Fruit fly (Drosophila melanogaster) whole organism, embryonic: ENCODE data around the gene Hph.

Experiments used
- Atf3 ChIP-seq: fragments of 200-800 bp; sonication (Bioruptor generic); optimal IDR thresholded peaks from 3 replicates; lab custom pipeline; 2016; ENCODE audit warnings: missing biosample characterization, missing genetic modification characterization
- CG10267 ChIP-seq: fragments of 200-800 bp; sonication (Bioruptor generic); optimal IDR thresholded peaks from 2 replicates; lab custom pipeline; 2018; ENCODE audit warnings: missing biosample characterization, mild to moderate bottlenecking, missing genetic modification characterization, moderate library complexity
- CG12219 ChIP-seq: fragments of 200-800 bp; sonication (Bioruptor generic); optimal IDR thresholded peaks from 3 replicates; lab custom pipeline; 2018; ENCODE audit warnings: missing biosample characterization, mild to moderate bottlenecking, missing genetic modification characterization
- CG13894 ChIP-seq: fragments of 200-800 bp; sonication (Bioruptor generic); optimal IDR thresholded peaks from 3 replicates; lab custom pipeline; 2018; ENCODE audit warnings: missing biosample characterization, mild to moderate bottlenecking, missing genetic modification characterization, moderate library complexity
- CG1602 ChIP-seq: fragments of 200-800 bp; sonication (Bioruptor generic); optimal IDR thresholded peaks from 3 replicates; lab custom pipeline; 2016; ENCODE audit warnings: missing biosample characterization, missing genetic modification characterization
- CG16815 ChIP-seq: fragments of 200-800 bp; sonication (Bioruptor generic); optimal IDR thresholded peaks from 3 replicates; lab custom pipeline; 2017; ENCODE audit warnings: missing biosample characterization, mild to moderate bottlenecking, missing genetic modification characterization
- CG17328 ChIP-seq: fragments of 200-800 bp; sonication (Bioruptor generic); IDR thresholded peaks from 2 replicates; pipeline ENCODE4 v1.3.6; 2022; ENCODE audit warnings: missing biosample characterization, missing genetic modification characterization
- CG17612 ChIP-seq: fragments of 200-800 bp; sonication (Bioruptor generic); IDR thresholded peaks from 2 replicates; pipeline ENCODE4 v1.3.6; 2022; ENCODE audit warnings: missing biosample characterization, missing genetic modification characterization
- CG18262 ChIP-seq: fragments of 200-800 bp; optimal IDR thresholded peaks from 3 replicates; lab custom pipeline; 2019; ENCODE audit warnings: missing biosample characterization, mild to moderate bottlenecking, missing genetic modification characterization, moderate library complexity
- CG18599 ChIP-seq: fragments of 200-800 bp; sonication (Bioruptor generic); optimal IDR thresholded peaks from 3 replicates; lab custom pipeline; 2017; ENCODE audit warnings: missing biosample characterization, missing genetic modification characterization, mild to moderate bottlenecking, moderate library complexity, missing genetic modification reagents
- CG2202 ChIP-seq: fragments of 200-800 bp; sonication (Bioruptor generic); optimal IDR thresholded peaks from 2 replicates; lab custom pipeline; 2018; ENCODE audit warnings: missing biosample characterization, mild to moderate bottlenecking, missing genetic modification characterization
- CG4730 ChIP-seq: fragments of 200-800 bp; sonication (Bioruptor generic); IDR thresholded peaks from 2 replicates; pipeline ENCODE4 v1.3.6; 2022; ENCODE audit warnings: missing biosample characterization, missing genetic modification characterization
- CG5953 ChIP-seq: fragments of 200-800 bp; sonication (Bioruptor generic); IDR thresholded peaks from 2 replicates; pipeline ENCODE4 v1.3.6; 2022; ENCODE audit warnings: missing biosample characterization, missing genetic modification characterization
- CG6791 ChIP-seq: fragments of 200-800 bp; sonication (Bioruptor generic); IDR thresholded peaks from 3 replicates; pipeline ENCODE4 v1.3.6; 2022; ENCODE audit warnings: missing biosample characterization, missing genetic modification characterization; ENCODE audit not compliant: partially characterized antibody
- CG7357 ChIP-seq: fragments of 200-800 bp; sonication (Bioruptor generic); IDR thresholded peaks from 3 replicates; pipeline ENCODE4 v1.3.6; 2022; ENCODE audit warnings: missing biosample characterization, missing genetic modification characterization
- CG7745 ChIP-seq: fragments of 200-800 bp; sonication (Bioruptor generic); optimal IDR thresholded peaks from 2 replicates; lab custom pipeline; 2018; ENCODE audit warnings: missing biosample characterization, mild to moderate bottlenecking, missing genetic modification characterization, moderate library complexity
- CG9215 ChIP-seq: fragments of 200-800 bp; sonication (Bioruptor generic); IDR thresholded peaks from 2 replicates; pipeline ENCODE4 v1.3.6; 2022; ENCODE audit warnings: missing biosample characterization, missing genetic modification characterization
- CG9876 ChIP-seq: fragments of 200-800 bp; sonication (Bioruptor generic); optimal IDR thresholded peaks from 2 replicates; lab custom pipeline; 2016; ENCODE audit warnings: missing biosample characterization, missing genetic modification characterization
- CHES-1-like ChIP-seq: fragments of 200-800 bp; sonication (Bioruptor generic); optimal IDR thresholded peaks from 2 replicates; lab custom pipeline; 2016; ENCODE audit warnings: missing biosample characterization, missing genetic modification characterization
- Dad ChIP-seq: fragments of 200-800 bp; sonication (Bioruptor generic); optimal IDR thresholded peaks from 3 replicates; lab custom pipeline; 2016; ENCODE audit warnings: missing biosample characterization, missing genetic modification characterization
- Dbx ChIP-seq: fragments of 200-800 bp; sonication (Bioruptor generic); IDR thresholded peaks from 3 replicates; pipeline ENCODE4 v1.3.6; 2022; ENCODE audit warnings: missing biosample characterization, missing genetic modification characterization
- Dip3 ChIP-seq: fragments of 200-800 bp; sonication (Bioruptor generic); optimal IDR thresholded peaks from 3 replicates; lab custom pipeline; 2016; ENCODE audit warnings: missing biosample characterization, missing genetic modification characterization
- Drgx ChIP-seq: fragments of 200-800 bp; sonication (Bioruptor generic); IDR thresholded peaks from 2 replicates; pipeline ENCODE4 v1.3.6; 2022; ENCODE audit warnings: missing biosample characterization, missing genetic modification characterization
- Fer1 ChIP-seq: fragments of 200-800 bp; sonication (Bioruptor generic); optimal IDR thresholded peaks from 2 replicates; lab custom pipeline; 2017; ENCODE audit warnings: missing biosample characterization, mild to moderate bottlenecking, missing genetic modification characterization
- HmgD ChIP-seq: fragments of 200-800 bp; sonication (Bioruptor generic); optimal IDR thresholded peaks from 3 replicates; lab custom pipeline; 2016; ENCODE audit warnings: missing biosample characterization, missing genetic modification characterization
- HmgZ ChIP-seq: fragments of 200-800 bp; sonication (Bioruptor generic); optimal IDR thresholded peaks from 2 replicates; lab custom pipeline; 2018; ENCODE audit warnings: missing biosample characterization, mild to moderate bottlenecking, missing genetic modification characterization
- Neu2 ChIP-seq: fragments of 200-800 bp; sonication (Bioruptor generic); optimal IDR thresholded peaks from 3 replicates; lab custom pipeline; 2016; ENCODE audit warnings: missing biosample characterization, missing genetic modification characterization, borderline replicate concordance
- Oli ChIP-seq: fragments of 200-800 bp; sonication (Bioruptor generic); optimal IDR thresholded peaks from 2 replicates; lab custom pipeline; 2018; ENCODE audit warnings: missing biosample characterization, mild to moderate bottlenecking, missing genetic modification characterization, moderate library complexity
- Pdp1 ChIP-seq, 2 experiments: fragments of 200-800 bp; sonication (Bioruptor generic); optimal IDR thresholded peaks; 3 replicates each; lab custom pipeline; 2016; ENCODE audit warnings: missing biosample characterization in 2 of 2, missing genetic modification characterization in 2 of 2, mild to moderate bottlenecking in 1 of 2, moderate library complexity in 1 of 2
- Poxn ChIP-seq: fragments of 200-800 bp; sonication (Bioruptor generic); IDR thresholded peaks from 2 replicates; pipeline ENCODE4 v1.3.6; 2022; ENCODE audit warnings: missing biosample characterization, missing genetic modification characterization
- aop ChIP-seq: fragments of 200-800 bp; sonication (Bioruptor generic); IDR thresholded peaks from 2 replicates; pipeline ENCODE4 v1.3.6; 2022; ENCODE audit warnings: missing biosample characterization, missing genetic modification characterization
- bab2 ChIP-seq: fragments of 200-800 bp; sonication (Bioruptor generic); optimal IDR thresholded peaks from 2 replicates; lab custom pipeline; 2016; ENCODE audit warnings: missing biosample characterization, missing genetic modification characterization
- bowl ChIP-seq: fragments of 200-800 bp; sonication (Bioruptor generic); IDR thresholded peaks from 2 replicates; pipeline ENCODE4 v1.3.6; 2022; ENCODE audit warnings: missing biosample characterization, missing genetic modification characterization
- ci ChIP-seq: fragments of 200-800 bp; sonication (Bioruptor generic); IDR thresholded peaks from 3 replicates; pipeline ENCODE4 v1.3.6; 2022; ENCODE audit warnings: missing biosample characterization, missing genetic modification characterization
- crol ChIP-seq: fragments of 200-800 bp; sonication (Bioruptor generic); IDR thresholded peaks from 2 replicates; pipeline ENCODE4 v1.3.6; 2022; ENCODE audit warnings: missing biosample characterization, missing genetic modification characterization
- cwo ChIP-seq: fragments of 200-800 bp; sonication (Bioruptor generic); optimal IDR thresholded peaks from 3 replicates; lab custom pipeline; 2017; ENCODE audit warnings: missing biosample characterization, missing genetic modification characterization, mild to moderate bottlenecking, moderate library complexity, missing genetic modification reagents
- da ChIP-seq: fragments of 200-800 bp; sonication (Bioruptor generic); optimal IDR thresholded peaks from 2 replicates; lab custom pipeline; 2016; ENCODE audit warnings: missing biosample characterization, missing genetic modification characterization
- dimm ChIP-seq: fragments of 200-800 bp; sonication (Bioruptor generic); IDR thresholded peaks from 2 replicates; pipeline ENCODE4 v1.3.6; 2022; ENCODE audit warnings: missing biosample characterization, missing genetic modification characterization
- dmrt11E ChIP-seq: fragments of 200-800 bp; sonication (Bioruptor generic); optimal IDR thresholded peaks from 3 replicates; lab custom pipeline; 2018; ENCODE audit warnings: missing biosample characterization, mild to moderate bottlenecking, missing genetic modification characterization, moderate library complexity
- fd102C ChIP-seq: fragments of 200-800 bp; sonication (Bioruptor generic); optimal IDR thresholded peaks from 2 replicates; lab custom pipeline; 2018; ENCODE audit warnings: missing biosample characterization, mild to moderate bottlenecking, missing genetic modification characterization, moderate library complexity
- fru ChIP-seq: fragments of >200 bp; optimal IDR thresholded peaks from 2 replicates; lab custom pipeline; 2017
- nau ChIP-seq: fragments of 200-800 bp; sonication (Bioruptor generic); optimal IDR thresholded peaks from 3 replicates; lab custom pipeline; 2017; ENCODE audit warnings: missing biosample characterization, mild to moderate bottlenecking, missing genetic modification characterization, missing genetic modification reagents
- oc ChIP-seq: fragments of 200-800 bp; sonication (Bioruptor generic); optimal IDR thresholded peaks from 2 replicates; lab custom pipeline; 2018; ENCODE audit warnings: missing biosample characterization, mild to moderate bottlenecking, missing genetic modification characterization, moderate library complexity
- pho ChIP-seq: fragments of 200-800 bp; sonication (Bioruptor generic); optimal IDR thresholded peaks from 2 replicates; lab custom pipeline; 2016; ENCODE audit warnings: missing biosample characterization, missing genetic modification characterization
- prd ChIP-seq, 3 experiments: fragments of >200 bp in 2 of 3; fragments of 200-800 bp in 1 of 3; sonication (Bioruptor generic) in 1 of 3; optimal IDR thresholded peaks in 2 of 3; IDR thresholded peaks in 1 of 3; 2 replicates in 2 of 3; 3 replicates in 1 of 3; pipeline versions ENCODE4 v1.3.6 to Lab custom; 2017 to 2022; ENCODE audit warnings: missing biosample characterization in 1 of 3, missing genetic modification characterization in 1 of 3
- ro ChIP-seq: fragments of 200-800 bp; sonication (Bioruptor generic); IDR thresholded peaks from 2 replicates; pipeline ENCODE4 v1.3.6; 2022; ENCODE audit warnings: missing biosample characterization, missing genetic modification characterization
- run ChIP-seq: fragments of 200-800 bp; sonication (Bioruptor generic); optimal IDR thresholded peaks from 3 replicates; lab custom pipeline; 2018; ENCODE audit warnings: missing biosample characterization, mild to moderate bottlenecking, missing genetic modification characterization
- sim ChIP-seq: fragments of 200-800 bp; sonication (Bioruptor generic); IDR thresholded peaks from 2 replicates; pipeline ENCODE4 v1.3.6; 2022; ENCODE audit warnings: missing biosample characterization, missing genetic modification characterization
- ssp ChIP-seq: fragments of 200-800 bp; sonication (Bioruptor generic); IDR thresholded peaks from 2 replicates; pipeline ENCODE4 v1.3.6; 2022; ENCODE audit warnings: missing biosample characterization, missing genetic modification characterization
- tap ChIP-seq: fragments of 200-800 bp; optimal IDR thresholded peaks from 3 replicates; lab custom pipeline; 2019; ENCODE audit warnings: missing biosample characterization, mild to moderate bottlenecking, missing genetic modification characterization, moderate library complexity
- ttk ChIP-seq: fragments of 200-800 bp; sonication (Bioruptor generic); IDR thresholded peaks from 2 replicates; pipeline ENCODE4 v2.1.2; 2022; ENCODE audit warnings: missing biosample characterization, missing genetic modification characterization
- vnd ChIP-seq: fragments of 200-800 bp; sonication (Bioruptor generic); IDR thresholded peaks from 3 replicates; pipeline ENCODE4 v1.3.6; 2022; ENCODE audit warnings: missing biosample characterization, missing genetic modification characterization; ENCODE audit not compliant: partially characterized antibody

Gene Hph

dm6 chr3R:5209481-5209880 lies 47.4 kb upstream of the Hph start (continued):
- peak; percentile 19 for TF ChIP-seq CG10267 (tag; lab: Kevin White, UChicago)
- TF ChIP-seq pho (GFP tag; lab: Kevin White, UChicago) = no peak
- TF ChIP-seq ttk (GFP tag; lab: Robert Waterston, UW) = peak; percentile 56
- TF ChIP-seq dimm (GFP tag; lab: Robert Waterston, UW) = 0 out of 2 replicates have a peak, but pooled peaks have one; percentile 25
- no peak for TF ChIP-seq Dbx (GFP tag; lab: Robert Waterston, UW)
- TF ChIP-seq CG2202 (tag; lab: Kevin White, UChicago) = no peak
- TF ChIP-seq CG6791 = no peak
- peak; percentile 62 for TF ChIP-seq CG17328 (GFP tag; lab: Robert Waterston, UW)
- no peak for TF ChIP-seq CG17612 (GFP tag; lab: Robert Waterston, UW)
- no peak for TF ChIP-seq Dad (GFP tag; lab: Kevin White, UChicago)
- no peak for TF ChIP-seq HmgZ (tag; lab: Kevin White, UChicago)
- TF ChIP-seq cwo = no peak
- TF ChIP-seq CG16815 (GFP tag; lab: Kevin White, UChicago) = no peak
- TF ChIP-seq fru = no peak
- no peak for TF ChIP-seq CG4730 (GFP tag; lab: Robert Waterston, UW)
- TF ChIP-seq CG18599 (GFP tag; lab: Kevin White, UChicago) = no peak
- no peak for TF ChIP-seq Neu2 (GFP tag; lab: Kevin White, UChicago)
- no peak for TF ChIP-seq fd102C
- no peak for TF ChIP-seq ssp (GFP tag; lab: Robert Waterston, UW)
- TF ChIP-seq aop (GFP tag; lab: Robert Waterston, UW) = no peak
- TF ChIP-seq CG12219 = peak; percentile 11
- peak; percentile 36 for TF ChIP-seq bab2 (GFP tag; lab: Kevin White, UChicago)
- no peak for TF ChIP-seq CG13894 (tag; lab: Kevin White, UChicago)
- TF ChIP-seq da (GFP tag; lab: Kevin White, UChicago) = no peak
- TF ChIP-seq Dip3 (GFP tag; lab: Kevin White, UChicago) = no peak
- TF ChIP-seq bowl (GFP tag; lab: Robert Waterston, UW) = no peak
- TF ChIP-seq CG7745 (tag; lab: Kevin White, UChicago) = no peak
- no peak for TF ChIP-seq nau (GFP tag; lab: Kevin White, UChicago)
- no peak for TF ChIP-seq HmgD (GFP tag; lab: Kevin White, UChicago)
- no peak for TF ChIP-seq Poxn (GFP tag; lab: Robert Waterston, UW)
- TF ChIP-seq crol (GFP tag; lab: Robert Waterston, UW) = no peak
- peak; percentile 44; the same call in 1 of the 2 replicates for TF ChIP-seq CG5953 (GFP tag; lab: Robert Waterston, UW)
- TF ChIP-seq dmrt11E (tag; lab: Kevin White, UChicago) = peak; percentile 32
- TF ChIP-seq Pdp1 (GFP tag; optimal IDR thresholded peaks at IDR 0.05; lab: Kevin White, UChicago) = peak; percentile 17 to 21
- no peak for TF ChIP-seq CHES-1-like (GFP tag; lab: Kevin White, UChicago)
- no peak for TF ChIP-seq prd (optimal IDR thresholded peaks at IDR 0.05; lab: Kevin White, UChicago)
- peak; percentile 68; the same call in 1 of the 3 replicates for TF ChIP-seq prd (GFP tag; IDR thresholded peaks at IDR 0.05; lab: Robert Waterston, UW)
- no peak for TF ChIP-seq CG9215 (GFP tag; lab: Robert Waterston, UW)
- no peak for TF ChIP-seq vnd (GFP tag; lab: Robert Waterston, UW)
- no peak for TF ChIP-seq Fer1 (GFP tag; lab: Kevin White, UChicago)
- TF ChIP-seq ci (GFP tag; lab: Robert Waterston, UW) = peak; percentile 80
- no peak for TF ChIP-seq sim
- TF ChIP-seq oc (tag; lab: Kevin White, UChicago) = peak; percentile 26
- no peak for TF ChIP-seq CG1602 (GFP tag; lab: Kevin White, UChicago)
- TF ChIP-seq CG9876 (GFP tag; lab: Kevin White, UChicago) = no peak
- TF ChIP-seq Atf3 (GFP tag; lab: Kevin White, UChicago) = no peak
- TF ChIP-seq run = no peak
- peak; percentile 58 for TF ChIP-seq Oli (tag; lab: Kevin White, UChicago)
- TF ChIP-seq CG18262 = peak; percentile 60
- peak; percentile 40 for TF ChIP-seq tap (tag; lab: Kevin White, UChicago)
- TF ChIP-seq ro = no peak
- TF ChIP-seq Drgx (GFP tag; lab: Robert Waterston, UW) = peak; percentile 91
- no peak for TF ChIP-seq CG7357 (GFP tag; lab: Robert Waterston, UW)
